Worm (Caenorhabditis elegans): Measurements from ENCODE around the gene F14H12.8.

- TF ChIP-seq C04F5.9 (tag; optimal IDR thresholded peaks at IDR 0.05) (no peak), nhr-77 (tag; optimal IDR thresholded peaks at IDR 0.05) (no peak), fkh-10 (GFP tag; optimal IDR thresholded peaks at IDR 0.05) (no peak), nhr-11 (tag; optimal IDR thresholded peaks at IDR 0.05) (no peak), snpc-4 (tag; optimal IDR thresholded peaks at IDR 0.05) (no peak), lin-35 (GFP tag; optimal IDR thresholded peaks at IDR 0.05) (no peak), lsy-2 (tag; optimal IDR thresholded peaks at IDR 0.05) (no peak), lin-39 (tag; optimal IDR thresholded peaks at IDR 0.05) (no peak), ama-1 (optimal IDR thresholded peaks at IDR 0.05) (no peak)
Observed at ce11 chrX:4409591-4410279, 45.0 kb upstream of the F14H12.8 start.
